Worm (Caenorhabditis elegans) whole organism, L3 larva: ENCODE measurements around the gene R31.2.

Experiments used
- ceh-28 ChIP-seq: fragments of 150-350 bp; optimal IDR thresholded peaks from 2 replicates; lab custom pipeline; 2014; ENCODE audit warnings: missing biosample characterization, missing genetic modification reagents, missing genetic modification characterization
- elt-3 ChIP-seq, 3 experiments: fragments of 150-350 bp in 1 of 3; sonication (generic microtip) in 2 of 3; optimal IDR thresholded peaks; 2 replicates in 2 of 3; 4 replicates in 1 of 3; lab custom pipeline; 2014 to 2017; ENCODE audit warnings: missing biosample characterization in 3 of 3, missing genetic modification characterization in 3 of 3
- eor-1 ChIP-seq, 2 experiments: fragments of 150-350 bp; optimal IDR thresholded peaks; 2 replicates each; lab custom pipeline; 2014 to 2018; ENCODE audit warnings: missing biosample characterization in 2 of 2, missing genetic modification characterization in 2 of 2
- fkh-10 ChIP-seq: sonication (generic microtip); optimal IDR thresholded peaks from 2 replicates; lab custom pipeline; 2017; ENCODE audit warnings: missing biosample characterization, missing genetic modification reagents, missing genetic modification characterization
- lin-15B ChIP-seq: fragments of 150-350 bp; optimal IDR thresholded peaks from 2 replicates; lab custom pipeline; 2014; ENCODE audit warnings: missing biosample characterization, missing genetic modification characterization
- nhr-237 ChIP-seq: fragments of 150-350 bp; optimal IDR thresholded peaks from 2 replicates; lab custom pipeline; 2014; ENCODE audit warnings: missing biosample characterization, missing genetic modification characterization
- nhr-25 ChIP-seq: sonication (generic microtip); optimal IDR thresholded peaks from 2 replicates; lab custom pipeline; 2017; ENCODE audit warnings: missing biosample characterization, missing genetic modification characterization
- snpc-4 ChIP-seq: fragments of 150-350 bp; optimal IDR thresholded peaks from 2 replicates; lab custom pipeline; 2014; ENCODE audit warnings: missing biosample characterization, missing genetic modification characterization

DNA sequence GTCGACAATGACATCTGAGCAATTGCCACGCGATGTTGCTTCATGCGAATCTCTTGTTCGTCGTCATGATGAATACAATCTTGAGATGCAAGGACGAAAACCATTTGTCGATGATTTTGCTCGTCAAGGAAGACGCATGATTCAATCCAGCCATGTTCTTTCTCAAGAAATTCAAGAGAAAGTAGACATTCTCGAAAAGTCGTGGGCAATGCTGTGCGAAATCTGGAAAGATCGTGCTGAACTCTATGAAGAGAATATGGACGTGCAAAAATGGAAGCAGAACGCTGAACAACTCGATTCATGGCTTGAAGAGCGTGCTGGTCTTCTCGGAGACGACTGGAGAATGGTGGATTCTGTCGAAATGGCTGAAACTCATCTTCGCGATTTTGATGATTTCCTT lies 4.1 kb upstream of the R31.2 start:
- TF ChIP-seq nhr-237 (tag; lab: Kevin White, UChicago) (no peak), snpc-4 (tag; lab: Kevin White, UChicago) (no peak), nhr-25 (tag; lab: Kevin White, UChicago) (no peak), ceh-28 (tag; lab: Kevin White, UChicago) (no peak), fkh-10 (GFP tag; lab: Kevin White, UChicago) (no peak), eor-1 (tag; optimal IDR thresholded peaks at IDR 0.05; lab: Kevin White, UChicago) (no peak), elt-3 (tag; optimal IDR thresholded peaks at IDR 0.05; lab: Kevin White, UChicago) (no peak), lin-15B (tag; lab: Kevin White, UChicago) (no peak)
